Worm (Caenorhabditis elegans) whole organism, L1 larva: Measurements from ENCODE around the gene mvk-1.
A peak's percentile ranks its signal among the peaks of the same experiment; 100 is the strongest.

Experiments used
- C04F5.9 ChIP-seq: sonication (generic microtip); optimal IDR thresholded peaks from 2 replicates; lab custom pipeline; 2016; ENCODE audit warnings: missing genetic modification characterization, missing compliant biosample characterization
- blmp-1 ChIP-seq: fragments of 150-350 bp; optimal IDR thresholded peaks from 2 replicates; lab custom pipeline; 2014; ENCODE audit warnings: missing biosample characterization, missing genetic modification characterization
- ceh-8 ChIP-seq: fragments of 200-800 bp; sonication (Bioruptor generic); optimal IDR thresholded peaks from 2 replicates; lab custom pipeline; 2018; ENCODE audit warnings: mild to moderate bottlenecking, missing genetic modification characterization, moderate library complexity, missing compliant biosample characterization
- ceh-82 ChIP-seq, 3 experiments: fragments of 150-350 bp in 1 of 3; sonication (generic microtip) in 2 of 3; optimal IDR thresholded peaks; 2 replicates each; lab custom pipeline; 2014 to 2017; ENCODE audit warnings: missing biosample characterization in 3 of 3, missing genetic modification characterization in 3 of 3
- ceh-88 ChIP-seq: fragments of 200-800 bp; sonication (Bioruptor generic); IDR thresholded peaks from 2 replicates; pipeline ENCODE4 v1.3.6; 2022; ENCODE audit warnings: missing genetic modification characterization, missing compliant biosample characterization
- dpl-1 ChIP-seq, 3 experiments: fragments of 150-350 bp in 2 of 3; sonication (generic microtip) in 1 of 3; optimal IDR thresholded peaks; 2 replicates each; lab custom pipeline; 2014 to 2017; ENCODE audit warnings: missing biosample characterization in 3 of 3, missing genetic modification characterization in 3 of 3, missing genetic modification reagents in 3 of 3
- dsc-1 ChIP-seq: sonication (generic microtip); optimal IDR thresholded peaks from 2 replicates; lab custom pipeline; 2016; ENCODE audit warnings: mild to moderate bottlenecking, missing genetic modification characterization, missing compliant biosample characterization
- efl-1 ChIP-seq, 4 experiments: fragments of 150-350 bp; optimal IDR thresholded peaks in 3 of 4; peaks in 1 of 4; 1 replicate in 1 of 4; 2 replicates in 3 of 4; lab custom pipeline; 2014; ENCODE audit warnings: missing biosample characterization in 2 of 4, missing genetic modification characterization in 2 of 4, missing genetic modification reagents in 2 of 4
- efl-3 ChIP-seq: fragments of 200-800 bp; sonication (Bioruptor generic); optimal IDR thresholded peaks from 2 replicates; lab custom pipeline; 2018; ENCODE audit warnings: mild to moderate bottlenecking, missing genetic modification characterization, missing compliant biosample characterization
- elt-2 ChIP-seq: sonication (generic microtip); optimal IDR thresholded peaks from 2 replicates; lab custom pipeline; 2016; ENCODE audit warnings: missing genetic modification characterization, mild to moderate bottlenecking, inconsistent platforms, missing compliant biosample characterization, missing genetic modification reagents
- fkh-10 ChIP-seq: sonication (generic microtip); optimal IDR thresholded peaks from 2 replicates; lab custom pipeline; 2017; ENCODE audit warnings: missing biosample characterization, missing genetic modification reagents, missing genetic modification characterization
- fkh-8 ChIP-seq: sonication (generic microtip); optimal IDR thresholded peaks from 2 replicates; lab custom pipeline; 2016; ENCODE audit warnings: mild to moderate bottlenecking, missing genetic modification characterization, missing compliant biosample characterization
- hlh-17 ChIP-seq: fragments of 200-800 bp; sonication (Bioruptor generic); optimal IDR thresholded peaks from 2 replicates; lab custom pipeline; 2018; ENCODE audit warnings: missing genetic modification characterization, mild to moderate bottlenecking, missing compliant biosample characterization, moderate library complexity, borderline replicate concordance
- hpl-2 ChIP-seq: fragments of 150-350 bp; optimal IDR thresholded peaks from 2 replicates; lab custom pipeline; 2014; ENCODE audit warnings: missing biosample characterization, missing genetic modification reagents, missing genetic modification characterization
- irx-1 ChIP-seq: sonication (generic microtip); optimal IDR thresholded peaks from 2 replicates; lab custom pipeline; 2016; ENCODE audit warnings: missing genetic modification characterization, missing compliant biosample characterization
- isw-1 ChIP-seq: fragments of 200-800 bp; sonication (Bioruptor generic); IDR thresholded peaks from 2 replicates; pipeline ENCODE4 v1.3.6; 2022; ENCODE audit warnings: missing genetic modification characterization, missing compliant biosample characterization
- lin-14 ChIP-seq: fragments of 200-800 bp; sonication (Bioruptor generic); optimal IDR thresholded peaks from 2 replicates; lab custom pipeline; 2018; ENCODE audit warnings: mild to moderate bottlenecking, missing genetic modification characterization, moderate library complexity, missing compliant biosample characterization
- lsy-2 ChIP-seq, 2 experiments: fragments of 150-350 bp; optimal IDR thresholded peaks; 2 replicates each; lab custom pipeline; 2014; ENCODE audit warnings: missing biosample characterization in 2 of 2, missing genetic modification characterization in 2 of 2
- mab-9 ChIP-seq: fragments of 200-800 bp; sonication (Bioruptor generic); IDR thresholded peaks from 2 replicates; pipeline ENCODE4 v1.3.6; 2022; ENCODE audit warnings: missing genetic modification reagents, missing genetic modification characterization, missing compliant biosample characterization
- mep-1 ChIP-seq: fragments of 150-350 bp; optimal IDR thresholded peaks from 2 replicates; lab custom pipeline; 2014; ENCODE audit warnings: missing biosample characterization, missing genetic modification characterization
- nhr-19 ChIP-seq: fragments of 200-800 bp; sonication (Bioruptor generic); conservative IDR thresholded peaks from 2 replicates; pipeline ENCODE4 v1.3.6; 2022; ENCODE audit warnings: missing genetic modification characterization, missing compliant biosample characterization
- nhr-20 ChIP-seq: sonication (generic microtip); optimal IDR thresholded peaks from 2 replicates; lab custom pipeline; 2016; ENCODE audit warnings: mild to moderate bottlenecking, missing genetic modification characterization, missing compliant biosample characterization
- nhr-47 ChIP-seq: sonication (generic microtip); optimal IDR thresholded peaks from 2 replicates; lab custom pipeline; 2016; ENCODE audit warnings: mild to moderate bottlenecking, missing genetic modification characterization, moderate library complexity, missing compliant biosample characterization
- nhr-71 ChIP-seq: sonication (generic microtip); optimal IDR thresholded peaks from 2 replicates; lab custom pipeline; 2016; ENCODE audit warnings: mild to moderate bottlenecking, missing genetic modification characterization, moderate library complexity, missing compliant biosample characterization
- nhr-76 ChIP-seq: sonication (generic microtip); optimal IDR thresholded peaks from 2 replicates; lab custom pipeline; 2017; ENCODE audit warnings: missing biosample characterization, missing genetic modification characterization
- nhr-77 ChIP-seq: fragments of 150-350 bp; optimal IDR thresholded peaks from 2 replicates; lab custom pipeline; 2014; ENCODE audit warnings: missing biosample characterization, missing genetic modification characterization
- nhr-85 ChIP-seq: sonication (generic microtip); peaks from one replicate; lab custom pipeline; 2016; ENCODE audit warnings: missing genetic modification characterization, inconsistent platforms, missing compliant biosample characterization
- pax-3 ChIP-seq: fragments of 200-800 bp; sonication (Bioruptor generic); optimal IDR thresholded peaks from 2 replicates; lab custom pipeline; 2018; ENCODE audit warnings: mild to moderate bottlenecking, missing genetic modification characterization, moderate library complexity, missing compliant biosample characterization
- snu-23 ChIP-seq: sonication (generic microtip); optimal IDR thresholded peaks from 2 replicates; lab custom pipeline; 2016; ENCODE audit warnings: missing genetic modification characterization, missing compliant biosample characterization
- swsn-7 ChIP-seq: sonication (generic microtip); optimal IDR thresholded peaks from 2 replicates; lab custom pipeline; 2016; ENCODE audit warnings: missing genetic modification characterization, missing compliant biosample characterization
- tbx-2 ChIP-seq: sonication (generic microtip); optimal IDR thresholded peaks from 2 replicates; lab custom pipeline; 2016; ENCODE audit warnings: missing genetic modification characterization, missing compliant biosample characterization
- unc-86 ChIP-seq: sonication (generic microtip); optimal IDR thresholded peaks from 2 replicates; lab custom pipeline; 2016; ENCODE audit warnings: missing genetic modification characterization, missing compliant biosample characterization
- xbp-1 ChIP-seq: sonication (generic microtip); optimal IDR thresholded peaks from 2 replicates; lab custom pipeline; 2016; ENCODE audit warnings: missing genetic modification characterization, missing compliant biosample characterization
- zip-4 ChIP-seq: fragments of 200-800 bp; sonication (Bioruptor generic); optimal IDR thresholded peaks from 2 replicates; lab custom pipeline; 2018; ENCODE audit warnings: mild to moderate bottlenecking, missing genetic modification characterization, moderate library complexity, missing compliant biosample characterization
- ztf-4 ChIP-seq: fragments of 150-350 bp; optimal IDR thresholded peaks from 2 replicates; lab custom pipeline; 2014; ENCODE audit warnings: missing biosample characterization, missing genetic modification characterization

Gene mvk-1

DNA sequence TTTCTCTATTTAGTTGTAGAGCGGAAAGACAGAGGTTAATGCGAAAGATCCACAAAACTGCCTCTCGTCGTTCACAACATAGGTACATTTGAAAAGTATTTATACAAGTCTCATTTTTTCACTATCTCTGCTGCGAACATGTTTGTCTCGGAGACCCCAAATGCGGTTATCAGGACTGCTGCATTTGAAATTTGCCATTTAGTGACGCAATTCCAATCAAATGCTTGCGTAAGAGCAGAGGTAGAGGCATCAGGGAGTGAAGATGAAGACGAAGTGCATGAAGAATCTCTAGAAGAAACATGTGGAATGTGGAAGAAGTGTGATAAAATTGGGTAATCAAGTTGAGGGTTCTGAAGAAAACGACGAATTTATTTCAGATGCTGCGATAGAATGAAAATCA is 2.0 kb downstream of the mvk-1 start:
- no peak for TF ChIP-seq efl-3 (GFP tag; lab: Kevin White, UChicago)
- TF ChIP-seq dsc-1 (tag; lab: Kevin White, UChicago): peak; percentile 75
- TF ChIP-seq, all 84 proteins: peak for 1

DNA sequence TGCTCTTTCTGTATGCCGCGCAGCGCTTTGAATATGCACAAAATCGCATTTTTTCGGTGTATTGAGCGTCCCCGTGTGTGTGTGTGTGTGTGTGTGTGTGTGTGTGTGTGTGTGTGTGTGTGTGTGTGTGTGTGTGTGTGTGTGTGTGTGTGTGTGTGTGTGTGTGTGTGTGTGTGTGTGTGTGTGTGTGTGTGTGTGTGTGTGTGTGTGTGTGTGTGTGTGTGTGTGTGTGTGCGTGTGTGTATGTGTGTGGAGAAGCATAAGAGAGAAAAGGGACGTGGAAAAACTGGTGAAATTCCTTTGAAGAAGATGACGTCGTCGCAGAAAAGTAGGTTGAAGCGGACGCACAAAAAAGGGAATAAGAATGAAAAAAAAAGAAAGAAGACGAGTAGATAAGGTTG is 2.7 kb downstream of the mvk-1 start:
- TF ChIP-seq unc-86 (tag; lab: Kevin White, UChicago) (peak; percentile 70), nhr-47 (tag; lab: Kevin White, UChicago) (peak; percentile 70), isw-1 (GFP tag; lab: Robert Waterston, UW) (0 out of 2 replicates have a peak, but pooled peaks have one; percentile 22), nhr-71 (tag; lab: Kevin White, UChicago) (peak; percentile 41), lsy-2 (tag; optimal IDR thresholded peaks at IDR 0.05; lab: Kevin White, UChicago) (peak in 1 of 2 experiments; percentile 21), irx-1 (tag; lab: Kevin White, UChicago) (peak; percentile 46), pax-3 (tag; lab: Kevin White, UChicago) (peak; percentile 75), xbp-1 (peak; percentile 5), swsn-7 (tag; lab: Kevin White, UChicago) (peak; percentile 62), elt-2 (peak; percentile 40), blmp-1 (tag; lab: Kevin White, UChicago) (peak; percentile 49), nhr-19 (GFP tag; lab: Robert Waterston, UW) (peak; percentile 42; the same call in 1 of the 2 replicates), ceh-82 (tag; optimal IDR thresholded peaks at IDR 0.05; lab: Kevin White, UChicago) (peak in 1 of 3 experiments; percentile 2), fkh-8 (peak; percentile 73), zip-4 (GFP tag; lab: Kevin White, UChicago) (peak; percentile 50), fkh-10 (peak; percentile 65), hlh-17 (GFP tag; lab: Kevin White, UChicago) (peak; percentile 60), nhr-85 (tag; lab: Kevin White, UChicago) (peak; percentile 79), tbx-2 (peak; percentile 44), dpl-1 (GFP tag; optimal IDR thresholded peaks at IDR 0.05; lab: Kevin White, UChicago) (peak in 1 of 3 experiments; percentile 1), ceh-8 (GFP tag; lab: Kevin White, UChicago) (peak; percentile 79), lin-14 (GFP tag; lab: Kevin White, UChicago) (peak; percentile 94)

- TF ChIP-seq nhr-20 (tag; lab: Kevin White, UChicago) (peak; percentile 36), efl-3 (GFP tag; lab: Kevin White, UChicago) (peak; percentile 43), nhr-71 (tag; lab: Kevin White, UChicago) (peak; percentile 53), lin-14 (GFP tag; lab: Kevin White, UChicago) (peak; percentile 81), xbp-1 (no peak), mep-1 (tag; lab: Kevin White, UChicago) (peak; percentile 58), lsy-2 (tag; optimal IDR thresholded peaks at IDR 0.05; lab: Kevin White, UChicago) (peak in 1 of 2 experiments; percentile 6), nhr-77 (tag; lab: Kevin White, UChicago) (peak; percentile 9), nhr-85 (tag; lab: Kevin White, UChicago) (peak; percentile 91), snu-23 (peak; percentile 9), blmp-1 (tag; lab: Kevin White, UChicago) (peak; percentile 69), nhr-76 (no peak), pax-3 (tag; lab: Kevin White, UChicago) (no peak)
Observed at ce11 chrIII:6132068-6132467, 4.0 kb downstream of the mvk-1 start.

DNA sequence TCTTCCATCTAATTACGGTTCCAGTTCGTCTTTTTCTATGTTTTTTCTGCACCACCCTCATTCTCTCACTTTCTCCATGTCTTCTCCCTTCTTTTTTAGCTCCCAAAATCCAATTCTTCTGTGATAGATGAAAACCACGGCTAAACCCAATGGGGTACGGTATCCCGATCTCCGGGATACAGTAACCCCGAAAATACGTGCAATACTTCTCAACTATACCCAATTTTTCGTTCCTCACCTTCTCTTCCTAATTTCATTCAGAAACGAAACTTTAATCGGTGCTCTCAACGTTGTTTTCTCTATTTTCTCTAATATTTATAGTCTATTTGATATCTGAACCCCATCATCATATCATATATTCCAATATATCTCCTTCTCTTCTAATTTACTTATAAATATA is 12.4 kb downstream of the mvk-1 start:
- TF ChIP-seq ztf-4 (tag; lab: Kevin White, UChicago): peak; percentile 74
- 0 out of 2 replicates have a peak, but pooled peaks have one; percentile 19 for TF ChIP-seq nhr-19 (GFP tag; lab: Robert Waterston, UW)
- no peak for TF ChIP-seq hpl-2 (GFP tag; lab: Kevin White, UChicago)
- TF ChIP-seq nhr-71 (tag; lab: Kevin White, UChicago): peak; percentile 12
- TF ChIP-seq ceh-88 (GFP tag; lab: Robert Waterston, UW): peak; percentile 19; the same call in 1 of the 2 replicates
- TF ChIP-seq C04F5.9 (tag; lab: Kevin White, UChicago): no peak
- no peak for TF ChIP-seq efl-1 (optimal IDR thresholded peaks at IDR 0.05; lab: Kevin White, UChicago)
- peak in 1 of 2 experiments; percentile 29 for TF ChIP-seq efl-1 (GFP tag; optimal IDR thresholded peaks at IDR 0.05 in 1 of 2; lab: Kevin White, UChicago)
- TF ChIP-seq mab-9 (GFP tag; lab: Robert Waterston, UW): 0 out of 2 replicates have a peak, but pooled peaks have one; percentile 10
